Fruit fly (Drosophila melanogaster): ENCODE results near the gene CG13085.

Gene CG13085

dm6 chr2L:19418872-19419271 is 5.0 kb upstream of the CG13085 start, which contains the start of gene lectin-37Db:
TSS of gene lectin-37Db (plus strand) at chr2L:19419075.
- TF ChIP-seq CG3032 (tag; optimal IDR thresholded peaks at IDR 0.05) (no peak), Sox14 (GFP tag; optimal IDR thresholded peaks at IDR 0.05) (no peak), CG6276 (GFP tag; optimal IDR thresholded peaks at IDR 0.05) (no peak), spab (GFP tag; optimal IDR thresholded peaks at IDR 0.05) (no peak), CG32006 (GFP tag; optimal IDR thresholded peaks at IDR 0.05) (no peak), CG9139 (GFP tag; optimal IDR thresholded peaks at IDR 0.05) (no peak), CG31627 (GFP tag; optimal IDR thresholded peaks at IDR 0.05) (no peak), Eip93F (GFP tag; optimal IDR thresholded peaks at IDR 0.05) (no peak)

dm6 chr2L:19421573-19421972 is 2.3 kb upstream of the CG13085 start:
- TF ChIP-seq CG1621 (tag; optimal IDR thresholded peaks at IDR 0.05) (no peak), lz (GFP tag; optimal IDR thresholded peaks at IDR 0.05) (no peak), fd59A (GFP tag; optimal IDR thresholded peaks at IDR 0.05) (no peak), CG4318 (GFP tag; optimal IDR thresholded peaks at IDR 0.05) (no peak), vri (GFP tag; optimal IDR thresholded peaks at IDR 0.05) (peak; percentile 59), Eip78C (GFP tag) (no peak), CG3032 (tag; optimal IDR thresholded peaks at IDR 0.05) (no peak), CG15336 (GFP tag; IDR thresholded peaks at IDR 0.05) (no peak), CG10631 (GFP tag; optimal IDR thresholded peaks at IDR 0.05) (no peak), Eip93F (GFP tag; optimal IDR thresholded peaks at IDR 0.05) (peak; percentile 8), Hr39 (GFP tag; optimal IDR thresholded peaks at IDR 0.05) (no peak), ss (GFP tag; optimal IDR thresholded peaks at IDR 0.05) (no peak)

DNA sequence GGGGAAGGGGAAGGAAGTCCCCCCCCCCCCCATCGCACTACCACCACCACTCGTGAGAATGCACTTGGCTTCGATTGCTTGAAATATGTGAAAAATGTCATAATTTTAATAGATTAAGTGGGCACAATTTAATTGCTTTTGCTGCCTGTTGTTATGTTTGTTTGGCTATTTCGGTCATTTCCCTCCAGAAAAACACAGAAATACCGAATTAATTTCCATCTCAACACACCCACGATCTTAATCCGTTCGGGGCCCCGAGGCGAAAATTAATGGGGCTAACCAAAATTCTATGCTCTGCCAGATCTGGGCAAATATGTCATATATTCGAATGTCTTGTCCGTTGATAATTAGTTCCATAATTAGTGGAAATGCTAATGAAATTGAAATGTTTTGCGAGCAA is 1.2 kb upstream of the CG13085 start:
- no peak for TF ChIP-seq CG8119 (GFP tag; IDR thresholded peaks at IDR 0.05)
- TF ChIP-seq Eip93F (GFP tag; optimal IDR thresholded peaks at IDR 0.05) = no peak
- TF ChIP-seq CG3919 (GFP tag; optimal IDR thresholded peaks at IDR 0.05) = no peak
- TF ChIP-seq CG6276 (GFP tag; optimal IDR thresholded peaks at IDR 0.05) = no peak
- no peak for TF ChIP-seq CG11902 (GFP tag; optimal IDR thresholded peaks at IDR 0.05)
- TF ChIP-seq dac (GFP tag; optimal IDR thresholded peaks at IDR 0.05) = no peak
- no peak for TF ChIP-seq Lpt (GFP tag; optimal IDR thresholded peaks at IDR 0.05)
- no peak for TF ChIP-seq CG1621 (tag; optimal IDR thresholded peaks at IDR 0.05)
- no peak for TF ChIP-seq ss (GFP tag; optimal IDR thresholded peaks at IDR 0.05)
- no peak for TF ChIP-seq vri (GFP tag; optimal IDR thresholded peaks at IDR 0.05)
- no peak for TF ChIP-seq net (GFP tag; optimal IDR thresholded peaks at IDR 0.05)

DNA sequence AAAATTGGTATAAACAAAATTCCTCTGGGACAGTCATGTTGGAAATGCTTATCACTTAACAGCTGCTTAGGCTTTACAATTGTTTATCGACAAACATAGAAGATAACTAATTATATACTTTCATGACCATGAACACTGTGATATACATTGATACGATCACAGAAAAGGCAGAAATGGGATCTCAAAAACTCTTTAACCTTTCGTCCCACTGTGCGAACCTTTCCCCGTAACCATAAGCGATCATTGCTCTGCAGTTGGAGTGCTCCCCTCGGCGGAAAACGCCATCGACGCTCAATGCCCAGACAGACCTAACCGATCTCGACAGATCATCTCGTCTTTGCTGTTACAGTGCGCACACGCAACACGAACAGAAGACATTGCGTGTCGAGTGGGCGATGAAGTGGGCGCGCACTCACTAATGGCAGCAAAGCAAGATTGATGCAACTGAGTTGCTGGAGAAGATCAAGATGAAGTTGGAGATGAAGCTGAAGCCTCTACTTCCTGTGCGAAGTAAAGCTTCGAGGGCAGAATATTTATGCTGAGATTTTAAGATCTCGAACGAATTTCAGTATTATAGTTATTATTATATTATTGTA is 555 bp downstream of the CG13085 start:
- TF ChIP-seq Hr4 (GFP tag; optimal IDR thresholded peaks at IDR 0.05) = peak; percentile 3
- TF ChIP-seq pdm3 (GFP tag; optimal IDR thresholded peaks at IDR 0.05) = no peak
- TF ChIP-seq CG8319 (GFP tag; optimal IDR thresholded peaks at IDR 0.05) = no peak
- TF ChIP-seq Hr38 (GFP tag; optimal IDR thresholded peaks at IDR 0.05) = no peak
- TF ChIP-seq Smox (GFP tag; optimal IDR thresholded peaks at IDR 0.05) = no peak
- no peak for TF ChIP-seq CG6276 (GFP tag; optimal IDR thresholded peaks at IDR 0.05)
- TF ChIP-seq CG6808 (GFP tag; optimal IDR thresholded peaks at IDR 0.05) = no peak
- TF ChIP-seq Sox102F (GFP tag; optimal IDR thresholded peaks at IDR 0.05) = no peak
- TF ChIP-seq Ets21C (GFP tag; optimal IDR thresholded peaks at IDR 0.05) = no peak
- no peak for TF ChIP-seq CG10669 (GFP tag; optimal IDR thresholded peaks at IDR 0.05)
- no peak for TF ChIP-seq CG7368 (GFP tag; optimal IDR thresholded peaks at IDR 0.05)
- TF ChIP-seq cyc (GFP tag; optimal IDR thresholded peaks at IDR 0.05) = no peak
- TF ChIP-seq CG4318 (GFP tag; optimal IDR thresholded peaks at IDR 0.05) = peak; percentile 5
- no peak for TF ChIP-seq achi (GFP tag; optimal IDR thresholded peaks at IDR 0.05)
- no peak for TF ChIP-seq acj6 (GFP tag; optimal IDR thresholded peaks at IDR 0.05)
- no peak for TF ChIP-seq CG1621 (tag; optimal IDR thresholded peaks at IDR 0.05)
- TF ChIP-seq ss (GFP tag; optimal IDR thresholded peaks at IDR 0.05) = peak in 1 of 2 experiments; percentile 88
- no peak for TF ChIP-seq Lpt (GFP tag; optimal IDR thresholded peaks at IDR 0.05)
- TF ChIP-seq Blimp-1 (GFP tag; optimal IDR thresholded peaks at IDR 0.05) = no peak
- TF ChIP-seq OdsH (GFP tag; optimal IDR thresholded peaks at IDR 0.05) = no peak
- TF ChIP-seq Gug (GFP tag; IDR thresholded peaks at IDR 0.05) = peak; percentile 28; the same call in 1 of the 2 replicates
- no peak for TF ChIP-seq CG9139 (GFP tag; optimal IDR thresholded peaks at IDR 0.05)
- no peak for TF ChIP-seq Eip75B (GFP tag; optimal IDR thresholded peaks at IDR 0.05)
- no peak for TF ChIP-seq net (GFP tag; optimal IDR thresholded peaks at IDR 0.05)
- TF ChIP-seq CG32006 (GFP tag; optimal IDR thresholded peaks at IDR 0.05) = no peak
- no peak for TF ChIP-seq spab (GFP tag; optimal IDR thresholded peaks at IDR 0.05)
- no peak for TF ChIP-seq Met (GFP tag; optimal IDR thresholded peaks at IDR 0.05)
- TF ChIP-seq lz (GFP tag; optimal IDR thresholded peaks at IDR 0.05) = no peak
- no peak for TF ChIP-seq CG11762 (GFP tag; optimal IDR thresholded peaks at IDR 0.05; ENCODE audit: insufficient read depth)
- TF ChIP-seq fd59A (GFP tag; optimal IDR thresholded peaks at IDR 0.05) = no peak
- TF ChIP-seq Sox14 (GFP tag; optimal IDR thresholded peaks at IDR 0.05) = no peak
- TF ChIP-seq CG11902 (GFP tag; optimal IDR thresholded peaks at IDR 0.05) = no peak
- TF ChIP-seq Hr39 (GFP tag; optimal IDR thresholded peaks at IDR 0.05) = no peak
- TF ChIP-seq CG8119 (GFP tag; IDR thresholded peaks at IDR 0.05) = no peak
